Fruit fly (Drosophila melanogaster): ENCODE data around the gene CG31371.

Gene CG31371

DNA sequence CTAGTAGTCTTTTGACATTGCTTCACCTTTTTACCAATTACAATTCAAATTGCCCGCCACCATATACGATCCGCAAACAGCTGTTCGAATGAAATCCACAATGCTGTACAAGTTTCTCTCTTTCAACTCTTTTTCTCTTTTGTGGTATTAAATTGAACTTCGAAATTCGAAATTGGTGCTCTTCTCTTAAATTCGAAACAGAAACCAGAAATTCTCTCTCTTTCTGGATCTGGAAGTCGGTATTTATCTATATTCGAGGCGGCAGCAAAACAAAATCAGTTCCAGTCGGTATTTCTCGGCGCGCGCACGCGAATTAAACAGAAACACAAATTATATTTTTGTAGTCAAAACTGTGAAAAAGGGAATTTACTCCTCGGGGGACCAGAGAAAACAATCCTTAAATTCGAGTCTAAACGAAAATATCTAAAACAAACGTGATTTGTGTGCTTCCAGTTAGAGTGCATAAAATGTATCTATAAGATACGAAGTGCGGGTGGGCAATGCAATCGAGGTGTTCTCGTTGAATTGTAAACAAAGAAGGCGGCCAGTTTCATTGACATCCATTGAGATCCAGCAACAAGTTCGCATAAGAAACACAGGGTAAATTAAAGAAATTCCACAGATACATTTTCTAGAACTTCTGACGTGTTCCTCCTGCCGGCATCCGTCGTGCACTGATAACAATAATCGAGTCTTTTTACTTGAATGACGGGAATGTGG lies 37.4 kb downstream of the CG31371 start, which contains the start of gene PH4alphaEFB (continued):
- TF ChIP-seq Mes4 (GFP tag; optimal IDR thresholded peaks at IDR 0.05): no peak
- TF ChIP-seq exex (tag; optimal IDR thresholded peaks at IDR 0.05): no peak
- TF ChIP-seq Fer1 (GFP tag; optimal IDR thresholded peaks at IDR 0.05): peak; percentile 45
- peak; percentile 85 for TF ChIP-seq Dp (GFP tag; optimal IDR thresholded peaks at IDR 0.05)
- no peak for TF ChIP-seq nmo (GFP tag; optimal IDR thresholded peaks at IDR 0.05)
- peak; percentile 12 for TF ChIP-seq CG7839 (tag; optimal IDR thresholded peaks at IDR 0.05)
- peak; percentile 20 to 84 for TF ChIP-seq crp (GFP tag; optimal IDR thresholded peaks at IDR 0.05)
- TF ChIP-seq peb (GFP tag; IDR thresholded peaks at IDR 0.05): no peak
- TF ChIP-seq Dll (GFP tag; IDR thresholded peaks at IDR 0.05; ENCODE audit: partially characterized antibody): peak; percentile 22; the same call in 1 of the 4 replicates
- no peak for TF ChIP-seq CG6272 (GFP tag; IDR thresholded peaks at IDR 0.05)
- TF ChIP-seq CG30020 (tag; optimal IDR thresholded peaks at IDR 0.05): peak; percentile 7
- TF ChIP-seq Hr3 (GFP tag; optimal IDR thresholded peaks at IDR 0.05): no peak
- TF ChIP-seq CG8290 (GFP tag; optimal IDR thresholded peaks at IDR 0.05): no peak
- no peak for TF ChIP-seq CG8290 (tag; optimal IDR thresholded peaks at IDR 0.05)
- TF ChIP-seq gsb-n (tag; optimal IDR thresholded peaks at IDR 0.05): peak; percentile 78
- no peak for TF ChIP-seq cato (GFP tag; optimal IDR thresholded peaks at IDR 0.05; ENCODE audit: borderline replicate concordance)
- TF ChIP-seq da (GFP tag; optimal IDR thresholded peaks at IDR 0.05): no peak
- TF ChIP-seq CG11504 (tag; optimal IDR thresholded peaks at IDR 0.05): peak; percentile 29
- peak; percentile 3 for TF ChIP-seq kni (GFP tag; optimal IDR thresholded peaks at IDR 0.05)
- TF ChIP-seq CoRest (tag; optimal IDR thresholded peaks at IDR 0.05): no peak
- TF ChIP-seq nom (GFP tag; optimal IDR thresholded peaks at IDR 0.05): peak; percentile 57
- TF ChIP-seq CG17912 (GFP tag; optimal IDR thresholded peaks at IDR 0.05): no peak
- no peak for TF ChIP-seq fd102C (GFP tag; optimal IDR thresholded peaks at IDR 0.05)
- no peak for TF ChIP-seq CG10543 (GFP tag; optimal IDR thresholded peaks at IDR 0.05)
- TF ChIP-seq CG8944 (GFP tag; optimal IDR thresholded peaks at IDR 0.05): no peak
- TF ChIP-seq D19A (tag; optimal IDR thresholded peaks at IDR 0.05): peak; percentile 43
- no peak for TF ChIP-seq chif (GFP tag; optimal IDR thresholded peaks at IDR 0.05)
- no peak for TF ChIP-seq CG11247 (GFP tag; IDR thresholded peaks at IDR 0.05)
- no peak for TF ChIP-seq CG8089 (GFP tag; optimal IDR thresholded peaks at IDR 0.05)
- TF ChIP-seq Nf-YC (tag; optimal IDR thresholded peaks at IDR 0.05): peak; percentile 34
- 0 out of 3 replicates have a peak, but pooled peaks have one; percentile 28 for TF ChIP-seq CG2199 (GFP tag; IDR thresholded peaks at IDR 0.05)
- no peak for TF ChIP-seq danr (GFP tag; IDR thresholded peaks at IDR 0.05)
- TF ChIP-seq Side (GFP tag; optimal IDR thresholded peaks at IDR 0.05): no peak
- no peak for TF ChIP-seq CG12236 (GFP tag; optimal IDR thresholded peaks at IDR 0.05)
- TF ChIP-seq CG13296 (GFP tag; optimal IDR thresholded peaks at IDR 0.05): peak; percentile 6
- peak; percentile 33 for TF ChIP-seq CG2712 (tag; optimal IDR thresholded peaks at IDR 0.05)
- TF ChIP-seq Rx (GFP tag; IDR thresholded peaks at IDR 0.05): no peak
- TF ChIP-seq YL-1 (GFP tag; optimal IDR thresholded peaks at IDR 0.05): peak; percentile 27
- TF ChIP-seq Taf1 (GFP tag; IDR thresholded peaks at IDR 0.05): no peak
- TF ChIP-seq CG2889 (GFP tag; IDR thresholded peaks at IDR 0.05): no peak
- TF ChIP-seq ci (GFP tag; IDR thresholded peaks at IDR 0.05): peak; percentile 68; the same call in 2 of the 3 replicates
- no peak for TF ChIP-seq gt (GFP tag; IDR thresholded peaks at IDR 0.05)
- peak; percentile 3 for TF ChIP-seq wek (GFP tag; optimal IDR thresholded peaks at IDR 0.05)
- no peak for TF ChIP-seq Oaz (GFP tag; IDR thresholded peaks at IDR 0.05)
- no peak for TF ChIP-seq gem (tag; optimal IDR thresholded peaks at IDR 0.05)
- TF ChIP-seq Hr78 (GFP tag; optimal IDR thresholded peaks at IDR 0.05): peak in 1 of 2 experiments; percentile 3
- TF ChIP-seq CG9727 (GFP tag; optimal IDR thresholded peaks at IDR 0.05): no peak
- TF ChIP-seq h (optimal IDR thresholded peaks at IDR 0.05): no peak
- TF ChIP-seq Rfx (GFP tag; IDR thresholded peaks at IDR 0.05): no peak
- TF ChIP-seq CG6813 (GFP tag; optimal IDR thresholded peaks at IDR 0.05): no peak

Data from whole organism, embryonic.